Worm (Caenorhabditis elegans) whole organism, L4/young adult: ENCODE measurements around the gene srxa-13.

Experiments used
- dao-5 ChIP-seq: sonication (generic microtip); optimal IDR thresholded peaks from 2 replicates; lab custom pipeline; 2016; ENCODE audit warnings: missing genotype, missing genetic modification characterization, moderate library complexity, missing compliant biosample characterization
- him-1 ChIP-seq: sonication (generic microtip); optimal IDR thresholded peaks from 2 replicates; lab custom pipeline; 2016; ENCODE audit warnings: missing genotype, missing genetic modification reagents, missing genetic modification characterization, missing compliant biosample characterization

DNA sequence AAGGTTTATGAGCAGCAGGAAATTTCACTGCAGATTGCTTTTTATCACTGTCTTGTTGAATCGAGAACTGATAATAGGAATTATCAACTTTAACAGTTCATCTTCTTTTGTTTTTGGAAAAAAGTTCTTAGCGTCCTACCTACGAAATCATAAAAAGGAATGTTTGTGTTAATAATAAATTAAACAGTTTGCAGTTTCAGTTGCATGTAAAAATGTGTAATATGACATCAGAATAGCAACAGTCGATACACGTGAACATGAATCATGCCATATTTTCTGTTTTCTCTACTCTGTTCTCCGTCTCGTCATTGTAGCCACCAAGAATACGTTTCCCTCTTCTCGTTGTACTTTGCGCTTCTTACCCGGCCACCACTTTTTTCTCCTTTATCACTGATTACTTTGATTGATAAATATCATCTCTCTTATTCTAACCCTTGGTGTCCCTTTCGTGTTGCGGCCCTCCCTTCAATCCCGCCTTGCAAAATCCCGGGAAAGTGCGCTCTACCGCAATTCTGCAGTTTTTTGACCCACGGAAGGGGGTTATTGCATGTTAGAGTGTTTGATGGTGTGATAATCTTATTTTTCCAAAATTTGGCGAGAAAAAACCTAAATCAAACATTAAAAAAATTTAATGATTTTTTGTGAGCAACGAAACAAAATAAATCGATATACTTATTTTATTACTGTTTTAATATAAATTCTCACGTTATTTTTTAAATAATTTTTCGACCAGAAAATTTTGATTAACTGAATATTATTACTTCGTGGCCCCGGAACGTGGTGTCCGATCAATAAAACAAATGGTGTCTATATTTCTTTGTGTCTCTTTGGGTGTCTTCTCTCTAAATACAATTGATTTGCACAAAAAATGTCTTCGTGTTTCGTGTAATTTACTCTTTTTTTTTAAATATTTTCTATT is 36.9 kb upstream of the srxa-13 start, which contains the start of gene sptl-3:
- TF ChIP-seq dao-5 (tag; lab: Kevin White, UChicago) (no peak), him-1 (tag; lab: Kevin White, UChicago) (no peak)
